Fruit fly (Drosophila melanogaster): ENCODE results near the gene Nepl5.
A peak's percentile ranks its signal among the peaks of the same experiment; 100 is the strongest.

The Nepl5 gene

DNA sequence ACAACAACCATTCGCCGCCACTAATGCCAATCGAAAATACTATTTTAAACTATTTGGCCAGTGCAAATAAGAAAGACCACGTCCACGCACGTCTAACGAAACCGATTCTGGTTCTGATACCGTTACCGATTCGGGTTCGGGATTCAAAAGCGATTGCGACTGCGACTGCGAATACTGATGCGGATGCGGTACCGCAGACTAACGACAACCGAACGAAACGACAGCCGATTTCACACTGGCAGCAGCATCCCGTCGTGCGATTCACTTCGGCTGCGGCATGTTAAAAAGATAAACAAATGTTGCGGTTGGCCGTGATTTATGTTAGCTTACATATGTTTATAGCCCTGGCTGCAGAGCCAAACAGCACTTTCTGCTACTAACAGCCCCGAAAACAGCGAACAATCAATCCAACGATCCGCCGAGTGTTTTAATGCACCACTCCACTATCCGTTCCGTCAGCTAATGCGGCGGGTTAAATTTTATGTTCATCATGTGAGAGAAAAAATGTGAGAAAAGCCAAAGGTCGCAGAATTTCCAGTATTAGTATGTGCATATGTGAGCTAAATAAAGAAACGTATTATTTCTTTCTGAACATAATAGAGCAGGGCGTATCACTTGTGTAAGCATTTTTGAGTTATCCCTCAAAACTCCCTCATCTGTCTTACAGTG, 30.2 kb downstream of the Nepl5 start, which contains the start of gene DIP-epsilon:
DIP-epsilon (minus strand) TSS at position 238 of the 669 bp plus-strand sequence.
- TF ChIP-seq bigmax (GFP tag; optimal IDR thresholded peaks at IDR 0.05) = no peak
- TF ChIP-seq CG9437 (GFP tag; optimal IDR thresholded peaks at IDR 0.05) = no peak
- peak; percentile 76 for TF ChIP-seq twi (tag; optimal IDR thresholded peaks at IDR 0.05)
- TF ChIP-seq Hr39 (optimal IDR thresholded peaks at IDR 0.05) = no peak
- TF ChIP-seq bcd (GFP tag; optimal IDR thresholded peaks at IDR 0.05) = no peak
- TF ChIP-seq CG13123 (GFP tag; optimal IDR thresholded peaks at IDR 0.05) = no peak
- no peak for TF ChIP-seq jumu (GFP tag; optimal IDR thresholded peaks at IDR 0.05)
- no peak for TF ChIP-seq CG6765 (GFP tag; optimal IDR thresholded peaks at IDR 0.05)
- no peak for TF ChIP-seq BEAF-32 (GFP tag; optimal IDR thresholded peaks at IDR 0.05)
- TF ChIP-seq Dp (GFP tag; optimal IDR thresholded peaks at IDR 0.05) = no peak
- no peak for TF ChIP-seq CG11093 (GFP tag; IDR thresholded peaks at IDR 0.05)
- TF ChIP-seq CG9727 (GFP tag; optimal IDR thresholded peaks at IDR 0.05) = no peak
- no peak for TF ChIP-seq zfh2 (GFP tag; optimal IDR thresholded peaks at IDR 0.05)
- TF ChIP-seq dmrt99B (tag; optimal IDR thresholded peaks at IDR 0.05) = no peak
- TF ChIP-seq sd (tag; optimal IDR thresholded peaks at IDR 0.05) = no peak
- TF ChIP-seq CG1024 (GFP tag; IDR thresholded peaks at IDR 0.05) = no peak
- no peak for TF ChIP-seq CG17912 (GFP tag; optimal IDR thresholded peaks at IDR 0.05)
- peak; percentile 99 for TF ChIP-seq Deaf1 (tag; optimal IDR thresholded peaks at IDR 0.05)
- TF ChIP-seq crc (GFP tag; optimal IDR thresholded peaks at IDR 0.05) = no peak
- no peak for TF ChIP-seq Tbp (GFP tag; optimal IDR thresholded peaks at IDR 0.05)
- no peak for TF ChIP-seq disco-r (GFP tag; optimal IDR thresholded peaks at IDR 0.05)
- no peak for TF ChIP-seq CG31224 (GFP tag; IDR thresholded peaks at IDR 0.05)
- TF ChIP-seq luna (GFP tag; optimal IDR thresholded peaks at IDR 0.05) = no peak
- TF ChIP-seq Chrac-16 (GFP tag; optimal IDR thresholded peaks at IDR 0.05) = no peak
- TF ChIP-seq CG14965 (GFP tag; optimal IDR thresholded peaks at IDR 0.05; ENCODE audit: borderline replicate concordance) = no peak
- no peak for TF ChIP-seq slp2 (GFP tag; optimal IDR thresholded peaks at IDR 0.05)
- no peak for TF ChIP-seq lilli (GFP tag; optimal IDR thresholded peaks at IDR 0.05)
- no peak for TF ChIP-seq repo (GFP tag; optimal IDR thresholded peaks at IDR 0.05)
- TF ChIP-seq CG11247 (GFP tag; IDR thresholded peaks at IDR 0.05) = no peak
- no peak for TF ChIP-seq CG6272 (GFP tag; IDR thresholded peaks at IDR 0.05)
- TF ChIP-seq Atf6 (GFP tag; IDR thresholded peaks at IDR 0.05) = no peak
- no peak for TF ChIP-seq gro (GFP tag; optimal IDR thresholded peaks at IDR 0.05)
- TF ChIP-seq Asciz (GFP tag; optimal IDR thresholded peaks at IDR 0.05) = no peak
- TF ChIP-seq CG14014 (GFP tag; IDR thresholded peaks at IDR 0.05) = no peak
- TF ChIP-seq CG9797 (GFP tag; optimal IDR thresholded peaks at IDR 0.05) = no peak
- no peak for TF ChIP-seq HLH3B (GFP tag; IDR thresholded peaks at IDR 0.05)
- TF ChIP-seq mirr (GFP tag; optimal IDR thresholded peaks at IDR 0.05) = peak; percentile 11
- no peak for TF ChIP-seq CG18599 (GFP tag; optimal IDR thresholded peaks at IDR 0.05)
- TF ChIP-seq HHEX (GFP tag; optimal IDR thresholded peaks at IDR 0.05) = no peak
- no peak for TF ChIP-seq fd64A (GFP tag; optimal IDR thresholded peaks at IDR 0.05)
- no peak for TF ChIP-seq trh (GFP tag; optimal IDR thresholded peaks at IDR 0.05)
- peak; percentile 23; the same call in 1 of the 3 replicates for TF ChIP-seq ci (GFP tag; IDR thresholded peaks at IDR 0.05)
- TF ChIP-seq CoRest (tag; optimal IDR thresholded peaks at IDR 0.05) = no peak
- no peak for TF ChIP-seq CG14710 (tag; optimal IDR thresholded peaks at IDR 0.05)
- TF ChIP-seq slbo (GFP tag; IDR thresholded peaks at IDR 0.05) = no peak
- TF ChIP-seq zf30C (GFP tag; optimal IDR thresholded peaks at IDR 0.05) = no peak
- no peak for TF ChIP-seq sim (GFP tag; IDR thresholded peaks at IDR 0.05)
- 0 out of 3 replicates have a peak, but pooled peaks have one; percentile 64 for TF ChIP-seq CG2199 (GFP tag; IDR thresholded peaks at IDR 0.05)
- no peak for TF ChIP-seq CG17802 (tag; optimal IDR thresholded peaks at IDR 0.05)
- TF ChIP-seq CG4854 (GFP tag; optimal IDR thresholded peaks at IDR 0.05) = no peak
- TF ChIP-seq CG7271 (tag; optimal IDR thresholded peaks at IDR 0.05) = no peak

Measured in whole organism, embryonic.